Worm (Caenorhabditis elegans) whole organism, L2 larva: Measurements from ENCODE around the gene sru-21.
"Not testable (repeated sequence)": the region's sequence is repeated elsewhere in the genome, so short reads cannot be mapped to it uniquely, and the experiment has no call there.

ENCODE experiments used
- F13H6.1 ChIP-seq: sonication (generic microtip); optimal IDR thresholded peaks from 2 replicates; lab custom pipeline; 2016; ENCODE audit warnings: missing genetic modification characterization, missing compliant biosample characterization
- R02D3.7 ChIP-seq: fragments of 150-350 bp; optimal IDR thresholded peaks from 2 replicates; lab custom pipeline; 2014; ENCODE audit warnings: missing biosample characterization, missing genetic modification characterization
- Y55F3AM.14 ChIP-seq: fragments of 200-800 bp; sonication (Bioruptor generic); optimal IDR thresholded peaks from 2 replicates; lab custom pipeline; 2018; ENCODE audit warnings: mild to moderate bottlenecking, missing genetic modification characterization, missing compliant biosample characterization
- ZK546.5 ChIP-seq: sonication (generic microtip); optimal IDR thresholded peaks from 2 replicates; lab custom pipeline; 2017; ENCODE audit warnings: missing biosample characterization, missing genetic modification characterization
- alr-1 ChIP-seq: fragments of 150-350 bp; optimal IDR thresholded peaks from 2 replicates; lab custom pipeline; 2014; ENCODE audit warnings: missing biosample characterization, missing genetic modification characterization
- aly-2 ChIP-seq: fragments of 150-350 bp; optimal IDR thresholded peaks from 2 replicates; lab custom pipeline; 2014; ENCODE audit warnings: missing biosample characterization, missing genetic modification characterization
- blmp-1 ChIP-seq: sonication (generic microtip); optimal IDR thresholded peaks from 2 replicates; lab custom pipeline; 2017; ENCODE audit warnings: missing genetic modification characterization, mild to moderate bottlenecking, missing compliant biosample characterization, antibody characterized with exemption, moderate library complexity; ENCODE audit not compliant: insufficient read depth
- ceh-16 ChIP-seq: fragments of 150-350 bp; optimal IDR thresholded peaks from 2 replicates; lab custom pipeline; 2014; ENCODE audit warnings: missing biosample characterization, missing genetic modification characterization
- ceh-82 ChIP-seq: fragments of 150-350 bp; optimal IDR thresholded peaks from 2 replicates; lab custom pipeline; 2014; ENCODE audit warnings: missing biosample characterization, missing genetic modification characterization
- elt-1 ChIP-seq: fragments of 150-350 bp; optimal IDR thresholded peaks from 2 replicates; lab custom pipeline; 2014; ENCODE audit warnings: missing biosample characterization, missing genetic modification characterization
- elt-3 ChIP-seq: sonication (generic microtip); optimal IDR thresholded peaks from 2 replicates; lab custom pipeline; 2017; ENCODE audit warnings: missing biosample characterization, missing genetic modification characterization
- fos-1 ChIP-seq: fragments of 150-350 bp; optimal IDR thresholded peaks from 2 replicates; lab custom pipeline; 2014; ENCODE audit warnings: missing biosample characterization, missing genetic modification characterization
- gmeb-1 ChIP-seq: fragments of 150-350 bp; optimal IDR thresholded peaks from 2 replicates; lab custom pipeline; 2014; ENCODE audit warnings: missing biosample characterization, missing genetic modification characterization
- lin-11 ChIP-seq: fragments of 150-350 bp; sonication (generic microtip); optimal IDR thresholded peaks from 2 replicates; lab custom pipeline; 2014; ENCODE audit warnings: missing biosample characterization, missing genetic modification characterization, inconsistent platforms, mixed read lengths
- mbf-1 ChIP-seq: sonication (generic microtip); optimal IDR thresholded peaks from 2 replicates; lab custom pipeline; 2017; ENCODE audit warnings: missing biosample characterization, missing genetic modification characterization
- mdl-1 ChIP-seq, 2 experiments: fragments of 150-350 bp in 1 of 2; sonication (generic microtip) in 1 of 2; optimal IDR thresholded peaks; 2 replicates each; lab custom pipeline; 2017; ENCODE audit warnings: missing biosample characterization in 2 of 2, missing genetic modification characterization in 2 of 2
- nhr-10 ChIP-seq: sonication (generic microtip); optimal IDR thresholded peaks from 2 replicates; lab custom pipeline; 2017; ENCODE audit warnings: missing biosample characterization, missing genetic modification characterization
- nhr-12 ChIP-seq: fragments of 150-350 bp; optimal IDR thresholded peaks from 2 replicates; lab custom pipeline; 2014; ENCODE audit warnings: missing biosample characterization, missing genetic modification characterization
- nhr-23 ChIP-seq: fragments of 150-350 bp; optimal IDR thresholded peaks from 2 replicates; lab custom pipeline; 2014; ENCODE audit warnings: missing biosample characterization, missing genetic modification reagents, missing genetic modification characterization
- nhr-237 ChIP-seq: fragments of 150-350 bp; optimal IDR thresholded peaks from 2 replicates; lab custom pipeline; 2014; ENCODE audit warnings: missing biosample characterization, missing genetic modification characterization
- nhr-6 ChIP-seq: fragments of 150-350 bp; optimal IDR thresholded peaks from 2 replicates; lab custom pipeline; 2014; ENCODE audit warnings: missing biosample characterization, missing genetic modification characterization
- sem-4 ChIP-seq: fragments of 150-350 bp; optimal IDR thresholded peaks from 2 replicates; lab custom pipeline; 2014; ENCODE audit warnings: missing biosample characterization, missing genetic modification reagents, missing genetic modification characterization
- skn-1 ChIP-seq: sonication (generic microtip); optimal IDR thresholded peaks from 2 replicates; lab custom pipeline; 2017; ENCODE audit warnings: missing biosample characterization, missing genetic modification characterization
- sma-3 ChIP-seq: sonication (generic microtip); optimal IDR thresholded peaks from 2 replicates; lab custom pipeline; 2016; ENCODE audit warnings: missing genetic modification reagents, missing genetic modification characterization, missing compliant biosample characterization
- unc-39 ChIP-seq: fragments of 150-350 bp; optimal IDR thresholded peaks from 2 replicates; lab custom pipeline; 2014; ENCODE audit warnings: missing biosample characterization, missing genetic modification characterization
- unc-55 ChIP-seq: fragments of 150-350 bp; sonication (generic microtip); optimal IDR thresholded peaks from 3 replicates; lab custom pipeline; 2014; ENCODE audit warnings: missing biosample characterization, missing genetic modification reagents, missing genetic modification characterization
- unc-62 ChIP-seq: fragments of 150-350 bp; optimal IDR thresholded peaks from 2 replicates; lab custom pipeline; 2014; ENCODE audit warnings: missing biosample characterization, missing genetic modification reagents, missing genetic modification characterization
- zag-1 ChIP-seq: fragments of 150-350 bp; optimal IDR thresholded peaks from 2 replicates; lab custom pipeline; 2014; ENCODE audit warnings: missing biosample characterization, missing genetic modification characterization
- ztf-1 ChIP-seq: fragments of 200-800 bp; sonication (Bioruptor generic); conservative IDR thresholded peaks from 2 replicates; pipeline ENCODE4 v1.3.6; 2022; ENCODE audit warnings: missing genetic modification characterization, missing compliant biosample characterization
- ztf-11 ChIP-seq: sonication (generic microtip); optimal IDR thresholded peaks from 2 replicates; lab custom pipeline; 2017; ENCODE audit warnings: missing biosample characterization, missing genetic modification characterization
- ztf-4 ChIP-seq: fragments of 150-350 bp; optimal IDR thresholded peaks from 2 replicates; lab custom pipeline; 2014; ENCODE audit warnings: missing biosample characterization, missing genetic modification characterization

The sru-21 gene

DNA sequence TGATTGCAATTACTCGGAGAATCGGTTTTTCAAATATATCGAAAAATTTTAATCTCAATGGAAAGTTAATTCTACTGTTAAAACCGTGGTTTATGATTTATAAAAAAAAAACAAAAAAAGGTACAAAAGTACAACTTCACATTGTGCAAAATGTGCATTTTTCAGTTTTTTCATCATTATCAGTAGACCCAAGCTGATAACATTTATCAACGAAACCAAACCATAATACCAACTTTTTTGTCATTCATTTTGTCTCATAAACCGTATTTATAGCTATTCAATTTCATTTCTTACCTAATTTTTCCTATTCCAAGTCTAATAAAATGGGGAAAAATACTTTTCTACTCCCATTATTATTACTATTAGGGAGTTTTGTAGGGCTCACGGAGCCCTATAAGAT, 12.5 kb downstream of the sru-21 start, which contains the start of gene ugt-22:
Gene ugt-22, plus strand, starts transcription at position 234 of the 400 bp plus-strand sequence.
- TF ChIP-seq ZK546.5 (tag; lab: Kevin White, UChicago) (no peak), skn-1 (tag; lab: Kevin White, UChicago) (peak; percentile 68), fos-1 (tag; lab: Kevin White, UChicago) (peak; percentile 73), gmeb-1 (tag; lab: Kevin White, UChicago) (peak; percentile 15), R02D3.7 (tag; lab: Kevin White, UChicago) (no peak)
- TF ChIP-seq, all 48 proteins: peak for 3

DNA sequence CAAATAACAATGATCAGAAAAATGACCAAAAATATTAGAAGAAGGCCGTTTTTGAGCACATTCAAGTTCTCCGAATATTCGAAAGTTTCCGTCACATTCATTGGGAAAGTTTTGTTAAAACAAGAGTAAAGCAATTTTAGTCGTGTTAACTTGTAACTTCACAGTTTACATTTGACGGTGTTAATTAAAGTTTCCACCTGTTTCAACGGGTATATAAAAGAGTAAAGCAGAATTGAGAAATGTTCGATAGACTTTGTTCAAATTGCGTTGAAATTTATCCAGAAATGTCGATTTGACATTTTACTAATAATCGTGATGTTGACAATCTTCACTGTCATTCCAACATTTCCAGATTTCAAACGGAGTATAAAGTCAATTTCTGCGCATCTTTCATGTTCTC, 19.3 kb downstream of the sru-21 start, which contains the start of gene srz-29:
Gene srz-29, minus strand, starts transcription at position 101 of the 400 bp plus-strand sequence.
- no peak for TF ChIP-seq nhr-6 (tag; lab: Kevin White, UChicago)
- TF ChIP-seq unc-62 (GFP tag; lab: Kevin White, UChicago): no peak
- TF ChIP-seq nhr-237 (tag; lab: Kevin White, UChicago): no peak
- TF ChIP-seq ceh-82: no peak
- TF ChIP-seq sem-4: no peak
- TF ChIP-seq alr-1 (tag; lab: Kevin White, UChicago): no peak
- no peak for TF ChIP-seq sma-3 (GFP tag; lab: Kevin White, UChicago)
- TF ChIP-seq ztf-1 (GFP tag; lab: Robert Waterston, UW): no peak
- no peak for TF ChIP-seq blmp-1 (tag; lab: Kevin White, UChicago)
- no peak for TF ChIP-seq R02D3.7 (tag; lab: Kevin White, UChicago)
- TF ChIP-seq nhr-12 (tag; lab: Kevin White, UChicago): no peak
- no peak for TF ChIP-seq unc-55 (GFP tag; lab: Kevin White, UChicago)
- no peak for TF ChIP-seq F13H6.1 (tag; lab: Kevin White, UChicago)
- no peak for TF ChIP-seq Y55F3AM.14
- no peak for TF ChIP-seq elt-1 (tag; lab: Kevin White, UChicago)
- no peak for TF ChIP-seq nhr-10
- no peak for TF ChIP-seq nhr-23 (tag; lab: Kevin White, UChicago)
- no peak for TF ChIP-seq ztf-4 (tag; lab: Kevin White, UChicago)

DNA sequence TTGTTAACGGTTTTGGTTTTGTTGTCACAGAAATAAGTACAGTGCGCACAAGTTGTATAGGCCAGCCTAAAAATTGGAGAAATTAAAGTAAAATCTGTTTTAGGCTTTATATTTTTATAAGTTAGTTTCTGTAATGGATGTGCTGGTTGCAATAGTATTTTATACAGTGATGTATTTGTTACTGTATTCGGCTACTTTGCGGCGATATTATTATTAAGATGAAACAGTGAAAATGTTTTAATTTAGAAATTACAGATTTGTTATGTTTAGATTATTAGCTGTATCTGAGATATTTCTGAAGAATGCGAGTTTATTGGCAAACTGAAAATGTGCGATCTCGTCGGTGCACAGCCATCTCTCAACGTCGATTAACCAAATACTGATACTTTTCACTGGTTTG, 21.0 kb downstream of the sru-21 start, which contains the start of gene ule-4:
Gene ule-4, minus strand, starts transcription at position 101 of the 400 bp plus-strand sequence.
- TF ChIP-seq ztf-11 (tag; lab: Kevin White, UChicago): no peak
- TF ChIP-seq zag-1 (tag; lab: Kevin White, UChicago): no peak
- TF ChIP-seq nhr-23 (tag; lab: Kevin White, UChicago): no peak
- no peak for TF ChIP-seq mbf-1
- no peak for TF ChIP-seq aly-2 (tag; lab: Kevin White, UChicago)
- no peak for TF ChIP-seq unc-39 (tag; lab: Kevin White, UChicago)
- no peak for TF ChIP-seq alr-1 (tag; lab: Kevin White, UChicago)
- TF ChIP-seq nhr-12 (tag; lab: Kevin White, UChicago): no peak
- TF ChIP-seq lin-11 (tag; lab: Kevin White, UChicago): no peak
- TF ChIP-seq, all 48 proteins: peak for 0

DNA sequence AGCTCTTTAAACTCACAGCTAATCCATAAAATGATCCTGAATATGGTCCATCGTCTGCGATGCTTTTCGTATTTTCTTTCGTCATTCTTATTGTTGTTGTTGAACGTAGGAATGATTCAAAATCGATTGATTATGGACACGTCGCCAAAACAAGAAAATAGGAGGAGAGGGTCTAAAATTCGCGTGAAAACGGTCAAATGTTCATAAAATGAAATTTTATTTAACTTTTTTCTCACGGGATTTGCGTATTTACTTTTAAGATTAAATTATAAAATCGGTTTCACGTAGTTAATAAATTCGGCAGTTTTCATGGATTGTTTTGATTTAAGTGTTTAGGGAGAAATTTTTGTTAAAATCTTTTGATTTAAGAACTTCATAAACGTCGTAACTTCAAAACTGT, 22.6 kb downstream of the sru-21 start, which contains the start of gene C08F11.10:
Gene C08F11.10, minus strand, starts transcription at position 101 of the 400 bp plus-strand sequence.
- TF ChIP-seq mdl-1 (tag; optimal IDR thresholded peaks at IDR 0.05; lab: Kevin White, UChicago) (no peak), unc-62 (GFP tag; lab: Kevin White, UChicago) (no peak), ztf-11 (tag; lab: Kevin White, UChicago) (no peak), unc-39 (tag; lab: Kevin White, UChicago) (no peak)
- TF ChIP-seq, all 48 proteins: peak for 0

DNA sequence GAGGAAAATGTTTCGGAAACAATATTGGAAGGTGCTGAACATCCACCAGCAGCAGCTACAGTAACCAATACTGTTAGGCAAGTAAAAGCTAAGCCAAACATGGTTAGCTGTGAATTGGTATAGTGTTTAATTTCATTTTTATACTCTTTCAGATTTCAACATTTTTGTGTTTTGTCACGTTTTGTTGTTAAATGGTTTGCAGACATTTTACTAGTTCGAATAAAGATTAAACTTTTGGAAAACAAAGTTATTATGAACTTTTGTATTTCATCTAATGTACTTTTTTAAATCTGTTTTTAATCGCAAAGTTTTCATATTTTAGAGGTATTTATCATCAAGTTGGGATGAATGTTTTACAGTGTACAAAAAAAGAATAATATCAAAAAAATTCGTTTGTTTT, 23.7 kb downstream of the sru-21 start, which contains the start of gene C08F11.17:
Gene C08F11.17, minus strand, starts transcription at position 101 of the 400 bp plus-strand sequence.
- TF ChIP-seq zag-1 (tag; lab: Kevin White, UChicago) (no peak), R02D3.7 (tag; lab: Kevin White, UChicago) (no peak), elt-1 (tag; lab: Kevin White, UChicago) (no peak), nhr-12 (tag; lab: Kevin White, UChicago) (no peak), mbf-1 (no peak), sma-3 (GFP tag; lab: Kevin White, UChicago) (no peak), alr-1 (tag; lab: Kevin White, UChicago) (no peak), elt-3 (tag; lab: Kevin White, UChicago) (no peak)

DNA sequence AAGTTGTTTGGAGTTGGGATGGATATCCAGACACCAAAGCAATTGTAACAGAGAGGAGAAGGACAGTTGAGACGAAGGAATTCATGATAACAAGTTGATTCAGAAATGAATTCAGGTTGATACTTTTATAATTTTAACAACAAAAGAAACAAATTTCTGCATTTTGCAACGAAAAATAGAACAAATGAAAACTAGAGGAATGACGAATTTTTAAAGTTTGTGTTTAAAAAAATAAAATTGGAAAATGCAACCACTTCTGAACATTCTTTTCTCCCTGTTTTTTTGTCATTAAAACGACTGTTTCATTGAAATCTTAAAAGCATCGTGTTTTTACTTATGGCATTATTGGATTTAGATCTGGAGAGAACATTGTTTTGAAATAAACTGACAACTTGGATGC, 24.8 kb downstream of the sru-21 start, which contains the start of gene C08F11.12:
Gene C08F11.12, minus strand, starts transcription at position 101 of the 400 bp plus-strand sequence.
- TF ChIP-seq ZK546.5 (tag; lab: Kevin White, UChicago); ceh-16; unc-62 (GFP tag; lab: Kevin White, UChicago): not testable (repeated sequence)
